Worm (Caenorhabditis elegans): ENCODE measurements around the gene stt-3.

- TF ChIP-seq lin-15B (tag; optimal IDR thresholded peaks at IDR 0.05), result no peak
- TF ChIP-seq ama-1 (optimal IDR thresholded peaks at IDR 0.05), result no peak
- TF ChIP-seq elt-1 (tag; optimal IDR thresholded peaks at IDR 0.05), result no peak
- no peak for TF ChIP-seq unc-62 (GFP tag; optimal IDR thresholded peaks at IDR 0.05)
- no peak for TF ChIP-seq R02D3.7 (tag; optimal IDR thresholded peaks at IDR 0.05)
- TF ChIP-seq nhr-76 (tag; optimal IDR thresholded peaks at IDR 0.05), result no peak
- TF ChIP-seq aly-2 (tag; optimal IDR thresholded peaks at IDR 0.05), result no peak
- no peak for TF ChIP-seq sea-2 (GFP tag; optimal IDR thresholded peaks at IDR 0.05)
- TF ChIP-seq fkh-10 (GFP tag; optimal IDR thresholded peaks at IDR 0.05), result no peak
Observed at ce11 chrIII:6287195-6287594, 38.8 kb downstream of the stt-3 start, which contains the start of gene F47D12.6.

Measured in whole organism, L3 larva.